Worm (Caenorhabditis elegans): Measurements from ENCODE around the gene C05B5.17.

The C05B5.17 gene

ce11 chrIII:9999235-9999634 lies at the start of gene C05B5.17:
TSS of gene C05B5.17 (minus strand) at chrIII:9999335.
- TF ChIP-seq sox-4 (tag; optimal IDR thresholded peaks at IDR 0.05) (no peak), unc-130 (tag; optimal IDR thresholded peaks at IDR 0.05) (no peak), unc-30 (tag; optimal IDR thresholded peaks at IDR 0.05) (no peak), nhr-76 (tag; optimal IDR thresholded peaks at IDR 0.05) (no peak)

ce11 chrIII:10040013-10040412 lies 40.9 kb upstream of the C05B5.17 start, which contains the start of gene T16G12.7:
TSS of gene T16G12.7 (minus strand) at chrIII:10040113.
- TF ChIP-seq vab-15 (tag; optimal IDR thresholded peaks at IDR 0.05) (no peak), nhr-85 (tag) (no peak), sup-37 (GFP tag; optimal IDR thresholded peaks at IDR 0.05) (no peak), jun-1 (tag; optimal IDR thresholded peaks at IDR 0.05) (no peak), ces-1 (GFP tag; optimal IDR thresholded peaks at IDR 0.05) (no peak), rnt-1 (tag; optimal IDR thresholded peaks at IDR 0.05) (no peak), fos-1 (tag; optimal IDR thresholded peaks at IDR 0.05) (no peak), hlh-4 (tag; optimal IDR thresholded peaks at IDR 0.05) (no peak), swsn-7 (tag; optimal IDR thresholded peaks at IDR 0.05) (no peak), ceh-63 (GFP tag; optimal IDR thresholded peaks at IDR 0.05) (no peak), nhr-19 (GFP tag; conservative IDR thresholded peaks at IDR 0.05) (no peak)

- TF ChIP-seq pqm-1 (tag; optimal IDR thresholded peaks at IDR 0.05) (no peak), unc-98 (GFP tag; IDR thresholded peaks at IDR 0.05) (no peak), nhr-237 (tag; optimal IDR thresholded peaks at IDR 0.05) (no peak), egl-27 (tag; optimal IDR thresholded peaks at IDR 0.05) (no peak), nhr-71 (tag; optimal IDR thresholded peaks at IDR 0.05) (peak; percentile 12), fkh-8 (tag; optimal IDR thresholded peaks at IDR 0.05) (peak; percentile 41), fkh-10 (GFP tag; optimal IDR thresholded peaks at IDR 0.05) (no peak), blmp-1 (tag; optimal IDR thresholded peaks at IDR 0.05) (no peak)
Measured at ce11 chrIII:10037150-10037549, 38.0 kb upstream of the C05B5.17 start, which contains the start of gene M04D8.7. TSS of gene M04D8.7 (plus strand) at chrIII:10037450.

ce11 chrIII:10035783-10036182 lies 36.6 kb upstream of the C05B5.17 start, which contains the start of gene xbx-3:
TSS of gene xbx-3 (plus strand) at chrIII:10035945.
- TF ChIP-seq nhr-20 (tag; optimal IDR thresholded peaks at IDR 0.05) (peak; percentile 13), alr-1 (tag; optimal IDR thresholded peaks at IDR 0.05; ENCODE audit: borderline replicate concordance) (no peak), pax-3 (tag; optimal IDR thresholded peaks at IDR 0.05) (peak; percentile 29), ces-1 (GFP tag; optimal IDR thresholded peaks at IDR 0.05) (no peak), hpl-2 (GFP tag; optimal IDR thresholded peaks at IDR 0.05) (no peak), xbp-1 (tag; optimal IDR thresholded peaks at IDR 0.05) (peak; percentile 27), nhr-71 (tag; optimal IDR thresholded peaks at IDR 0.05) (peak; percentile 84), Y116A8C.19 (tag; optimal IDR thresholded peaks at IDR 0.05; ENCODE audit: borderline replicate concordance) (no peak), nhr-47 (tag; optimal IDR thresholded peaks at IDR 0.05) (peak; percentile 79), nhr-85 (tag) (no peak), ztf-4 (tag; optimal IDR thresholded peaks at IDR 0.05) (peak; percentile 34), swsn-7 (tag; optimal IDR thresholded peaks at IDR 0.05) (peak; percentile 44), sox-4 (tag; optimal IDR thresholded peaks at IDR 0.05) (peak; percentile 84), fkh-10 (GFP tag; optimal IDR thresholded peaks at IDR 0.05) (peak; percentile 17), rnt-1 (tag; optimal IDR thresholded peaks at IDR 0.05) (no peak), mep-1 (tag; optimal IDR thresholded peaks at IDR 0.05) (peak; percentile 20), fkh-8 (tag; optimal IDR thresholded peaks at IDR 0.05) (peak; percentile 98), nhr-11 (tag; optimal IDR thresholded peaks at IDR 0.05) (peak; percentile 66), snu-23 (GFP tag; optimal IDR thresholded peaks at IDR 0.05) (no peak), elt-2 (tag; optimal IDR thresholded peaks at IDR 0.05) (no peak), dsc-1 (tag; optimal IDR thresholded peaks at IDR 0.05) (peak; percentile 29)

- no peak for TF ChIP-seq tbx-2 (tag; optimal IDR thresholded peaks at IDR 0.05)
- no peak for TF ChIP-seq aha-1 (tag; optimal IDR thresholded peaks at IDR 0.05)
- no peak for TF ChIP-seq nhr-71 (tag; optimal IDR thresholded peaks at IDR 0.05)
- no peak for TF ChIP-seq nhr-237 (tag; optimal IDR thresholded peaks at IDR 0.05)
- no peak for TF ChIP-seq nhr-12 (tag; optimal IDR thresholded peaks at IDR 0.05)
- no peak for TF ChIP-seq C34B4.2 (tag; optimal IDR thresholded peaks at IDR 0.05)
- no peak for TF ChIP-seq aly-2 (tag; optimal IDR thresholded peaks at IDR 0.05)
- no peak for TF ChIP-seq lin-14 (GFP tag; optimal IDR thresholded peaks at IDR 0.05)
- no peak for TF ChIP-seq nhr-11 (tag; optimal IDR thresholded peaks at IDR 0.05)
- no peak for TF ChIP-seq elt-2 (tag; optimal IDR thresholded peaks at IDR 0.05)
- no peak for TF ChIP-seq efl-3 (GFP tag; optimal IDR thresholded peaks at IDR 0.05)
- TF ChIP-seq mab-9 (GFP tag; IDR thresholded peaks at IDR 0.05) = no peak
- TF ChIP-seq elt-3 (tag; optimal IDR thresholded peaks at IDR 0.05) = no peak
- TF ChIP-seq ceh-88 (GFP tag; IDR thresholded peaks at IDR 0.05) = no peak
Measured at ce11 chrIII:10033881-10034280, 34.7 kb upstream of the C05B5.17 start, which contains the start of gene M04D8.8. TSS of gene M04D8.8 (plus strand) at chrIII:10034181.
